Fruit fly (Drosophila melanogaster) whole organism, embryonic: ENCODE measurements around the gene CG9044.

Experiments
- Abd-B ChIP-seq: fragments of 200-800 bp; sonication (Bioruptor generic); optimal IDR thresholded peaks from 2 replicates; lab custom pipeline; 2018; ENCODE audit warnings: missing biosample characterization, mild to moderate bottlenecking, missing genetic modification characterization, moderate library complexity
- Ada2b ChIP-seq: fragments of 200-800 bp; sonication (Bioruptor generic); IDR thresholded peaks from 2 replicates; pipeline ENCODE4 v1.3.6; 2022; ENCODE audit warnings: missing biosample characterization, missing genetic modification characterization
- Blimp-1 ChIP-seq: fragments of 200-800 bp; sonication (Bioruptor generic); optimal IDR thresholded peaks from 3 replicates; lab custom pipeline; 2018; ENCODE audit warnings: missing biosample characterization, missing genetic modification characterization, mild to moderate bottlenecking, moderate library complexity, missing genetic modification reagents
- BtbVII ChIP-seq: fragments of 200-800 bp; sonication (Bioruptor generic); optimal IDR thresholded peaks from 3 replicates; lab custom pipeline; 2017; ENCODE audit warnings: missing biosample characterization, mild to moderate bottlenecking, missing genetic modification characterization
- CG11093 ChIP-seq: fragments of 200-800 bp; sonication (Bioruptor generic); IDR thresholded peaks from 3 replicates; pipeline ENCODE4 v1.3.6; 2022; ENCODE audit warnings: missing biosample characterization, missing genetic modification characterization
- CG11696 ChIP-seq: fragments of 200-800 bp; sonication (Bioruptor generic); IDR thresholded peaks from 2 replicates; pipeline ENCODE4 v1.3.6; 2022; ENCODE audit warnings: missing biosample characterization, missing genetic modification characterization
- CG13624 ChIP-seq: fragments of 200-800 bp; sonication (Bioruptor generic); optimal IDR thresholded peaks from 2 replicates; lab custom pipeline; 2016; ENCODE audit warnings: missing biosample characterization, missing genetic modification characterization
- CG14050 ChIP-seq: fragments of 200-800 bp; sonication (Bioruptor generic); IDR thresholded peaks from 3 replicates; pipeline ENCODE4 v1.3.6; 2022; ENCODE audit warnings: missing biosample characterization, missing genetic modification characterization
- CG14710 ChIP-seq: fragments of 200-800 bp; sonication (Bioruptor generic); optimal IDR thresholded peaks from 3 replicates; lab custom pipeline; 2019; ENCODE audit warnings: missing biosample characterization, mild to moderate bottlenecking, missing genetic modification characterization, moderate library complexity
- CG17361 ChIP-seq: fragments of 200-800 bp; sonication (Bioruptor generic); IDR thresholded peaks from 3 replicates; pipeline ENCODE4 v1.3.6; 2022; ENCODE audit warnings: missing biosample characterization, missing genetic modification characterization
- CG2116 ChIP-seq: fragments of 200-800 bp; sonication (Bioruptor generic); optimal IDR thresholded peaks from 3 replicates; lab custom pipeline; 2018; ENCODE audit warnings: missing biosample characterization, mild to moderate bottlenecking, missing genetic modification characterization
- CG3065 ChIP-seq: fragments of 200-800 bp; sonication (Bioruptor generic); optimal IDR thresholded peaks from 2 replicates; lab custom pipeline; 2016; ENCODE audit warnings: missing biosample characterization, missing genetic modification characterization
- CG33557 ChIP-seq: fragments of 200-800 bp; sonication (Bioruptor generic); optimal IDR thresholded peaks from 2 replicates; lab custom pipeline; 2019; ENCODE audit warnings: missing biosample characterization, mild to moderate bottlenecking, missing genetic modification characterization, moderate library complexity
- CG6854 ChIP-seq: fragments of 200-800 bp; sonication (Bioruptor generic); optimal IDR thresholded peaks from 3 replicates; lab custom pipeline; 2017; ENCODE audit warnings: missing biosample characterization, mild to moderate bottlenecking, missing genetic modification characterization
- CG8281 ChIP-seq: fragments of 200-800 bp; sonication (Bioruptor generic); optimal IDR thresholded peaks from 2 replicates; lab custom pipeline; 2018; ENCODE audit warnings: missing biosample characterization, mild to moderate bottlenecking, missing genetic modification characterization, moderate library complexity
- CG8944 ChIP-seq: fragments of 200-800 bp; sonication (Bioruptor generic); optimal IDR thresholded peaks from 3 replicates; lab custom pipeline; 2016; ENCODE audit warnings: missing biosample characterization, missing genetic modification characterization
- CG9437 ChIP-seq: fragments of 200-800 bp; sonication (Bioruptor generic); optimal IDR thresholded peaks from 2 replicates; lab custom pipeline; 2018; ENCODE audit warnings: missing biosample characterization, mild to moderate bottlenecking, missing genetic modification characterization
- CkIIα-i1 ChIP-seq: fragments of 200-800 bp; sonication (Bioruptor generic); IDR thresholded peaks from 2 replicates; pipeline ENCODE4 v1.3.6; 2022; ENCODE audit warnings: missing biosample characterization, missing genetic modification characterization
- Dad ChIP-seq: fragments of 200-800 bp; sonication (Bioruptor generic); optimal IDR thresholded peaks from 3 replicates; lab custom pipeline; 2016; ENCODE audit warnings: missing biosample characterization, missing genetic modification characterization
- Eip74EF ChIP-seq, 2 experiments: fragments of 200-800 bp in 1 of 2; fragments of >200 bp in 1 of 2; sonication (Bioruptor generic) in 1 of 2; optimal IDR thresholded peaks; 2 replicates each; lab custom pipeline; 2017 to 2019; ENCODE audit warnings: missing biosample characterization in 2 of 2, missing genetic modification characterization in 2 of 2, mild to moderate bottlenecking in 1 of 2, moderate library complexity in 1 of 2
- Fer1 ChIP-seq: fragments of 200-800 bp; sonication (Bioruptor generic); optimal IDR thresholded peaks from 2 replicates; lab custom pipeline; 2017; ENCODE audit warnings: missing biosample characterization, mild to moderate bottlenecking, missing genetic modification characterization
- HLH3B ChIP-seq: fragments of 200-800 bp; sonication (Bioruptor generic); IDR thresholded peaks from 2 replicates; pipeline ENCODE4 v1.3.6; 2022; ENCODE audit warnings: missing biosample characterization, missing genetic modification characterization
- HLH54F ChIP-seq: fragments of 200-800 bp; sonication (Bioruptor generic); optimal IDR thresholded peaks from 3 replicates; lab custom pipeline; 2016; ENCODE audit warnings: missing biosample characterization, missing genetic modification characterization
- Hr3 ChIP-seq: fragments of 200-800 bp; sonication (Bioruptor generic); optimal IDR thresholded peaks from 3 replicates; lab custom pipeline; 2016; ENCODE audit warnings: missing biosample characterization, missing genetic modification characterization
- Jarid2 ChIP-seq: fragments of 200-800 bp; sonication (Bioruptor generic); optimal IDR thresholded peaks from 3 replicates; lab custom pipeline; 2017; ENCODE audit warnings: mild to moderate bottlenecking, missing biosample characterization, missing genetic modification reagents, missing genetic modification characterization
- Kr ChIP-seq: fragments of 200-800 bp; sonication (Bioruptor generic); optimal IDR thresholded peaks from 2 replicates; lab custom pipeline; 2017; ENCODE audit warnings: missing biosample characterization, mild to moderate bottlenecking, missing genetic modification characterization
- Mad ChIP-seq: fragments of 200-800 bp; sonication (Bioruptor generic); optimal IDR thresholded peaks from 2 replicates; lab custom pipeline; 2016; ENCODE audit warnings: missing biosample characterization, missing genetic modification characterization
- NC2α ChIP-seq: fragments of 200-800 bp; sonication (Bioruptor generic); optimal IDR thresholded peaks from 2 replicates; lab custom pipeline; 2016; ENCODE audit warnings: missing biosample characterization, missing genetic modification characterization
- PHDP ChIP-seq: fragments of 200-800 bp; sonication (Bioruptor generic); optimal IDR thresholded peaks from 3 replicates; lab custom pipeline; 2018; ENCODE audit warnings: missing biosample characterization, mild to moderate bottlenecking, missing genetic modification characterization, moderate library complexity
- Rfx ChIP-seq: fragments of 200-800 bp; sonication (Bioruptor generic); IDR thresholded peaks from 2 replicates; pipeline ENCODE4 v1.3.6; 2022; ENCODE audit warnings: missing biosample characterization, missing genetic modification characterization
- Spps ChIP-seq: fragments of 200-800 bp; sonication (Bioruptor generic); optimal IDR thresholded peaks from 2 replicates; lab custom pipeline; 2018; ENCODE audit warnings: missing biosample characterization, mild to moderate bottlenecking, missing genetic modification characterization
- Stat92E ChIP-seq, 3 experiments: fragments of >200 bp in 2 of 3; fragments of 200-800 bp in 1 of 3; sonication (Bioruptor generic) in 1 of 3; optimal IDR thresholded peaks; 2 replicates each; lab custom pipeline; 2017 to 2019; ENCODE audit warnings: missing biosample characterization in 3 of 3, missing genetic modification characterization in 3 of 3, mild to moderate bottlenecking in 1 of 3, moderate library complexity in 1 of 3
- Vsx1 ChIP-seq: fragments of 200-800 bp; sonication (Bioruptor generic); optimal IDR thresholded peaks from 2 replicates; lab custom pipeline; 2017; ENCODE audit warnings: missing biosample characterization, mild to moderate bottlenecking, missing genetic modification characterization, missing genetic modification reagents
- ac ChIP-seq: fragments of 200-800 bp; sonication (Bioruptor generic); optimal IDR thresholded peaks from 3 replicates; lab custom pipeline; 2017; ENCODE audit warnings: missing biosample characterization, mild to moderate bottlenecking, missing genetic modification characterization
- amos ChIP-seq: fragments of 200-800 bp; sonication (Bioruptor generic); IDR thresholded peaks from 2 replicates; pipeline ENCODE4 v1.3.6; 2022; ENCODE audit warnings: missing biosample characterization, missing genetic modification characterization; ENCODE audit not compliant: partially characterized antibody
- ase ChIP-seq: fragments of 200-800 bp; sonication (Bioruptor generic); IDR thresholded peaks from 3 replicates; pipeline ENCODE4 v1.3.6; 2022; ENCODE audit warnings: missing biosample characterization, missing genetic modification characterization
- en ChIP-seq: fragments of 200-800 bp; sonication (Bioruptor generic); optimal IDR thresholded peaks from 2 replicates; lab custom pipeline; 2016; ENCODE audit warnings: missing biosample characterization, missing genetic modification characterization
- exex ChIP-seq: fragments of 200-800 bp; sonication (Bioruptor generic); optimal IDR thresholded peaks from 4 replicates; lab custom pipeline; 2018; ENCODE audit warnings: missing biosample characterization, mild to moderate bottlenecking, missing genetic modification characterization, moderate library complexity
- h ChIP-seq: fragments of >200 bp; optimal IDR thresholded peaks from 2 replicates; lab custom pipeline; 2017
- lmd ChIP-seq: fragments of 200-800 bp; sonication (Bioruptor generic); IDR thresholded peaks from 2 replicates; pipeline ENCODE4 v1.3.6; 2022; ENCODE audit warnings: missing biosample characterization, missing genetic modification characterization
- nmo ChIP-seq: fragments of 200-800 bp; sonication (Bioruptor generic); optimal IDR thresholded peaks from 2 replicates; lab custom pipeline; 2018; ENCODE audit warnings: missing biosample characterization, mild to moderate bottlenecking, missing genetic modification characterization, moderate library complexity
- sens ChIP-seq: fragments of 200-800 bp; sonication (Bioruptor generic); peaks from one replicate; lab custom pipeline; 2016; ENCODE audit warnings: missing biosample characterization, missing genetic modification characterization
- shn ChIP-seq: fragments of 200-800 bp; sonication (Bioruptor generic); optimal IDR thresholded peaks from 3 replicates; lab custom pipeline; 2016; ENCODE audit warnings: missing biosample characterization, missing genetic modification characterization
- sim ChIP-seq: fragments of 200-800 bp; sonication (Bioruptor generic); IDR thresholded peaks from 2 replicates; pipeline ENCODE4 v1.3.6; 2022; ENCODE audit warnings: missing biosample characterization, missing genetic modification characterization
- usp ChIP-seq: fragments of >200 bp; optimal IDR thresholded peaks from 2 replicates; lab custom pipeline; 2017; ENCODE audit warnings: missing biosample characterization, missing genetic modification characterization
- wdn ChIP-seq: fragments of 200-800 bp; sonication (Bioruptor generic); IDR thresholded peaks from 2 replicates; pipeline ENCODE4 v1.3.6; 2022; ENCODE audit warnings: missing biosample characterization, missing genetic modification characterization
- yki ChIP-seq: fragments of >200 bp; optimal IDR thresholded peaks from 3 replicates; lab custom pipeline; 2018
- zen2 ChIP-seq: fragments of 200-800 bp; sonication (Bioruptor generic); IDR thresholded peaks from 3 replicates; pipeline ENCODE4 v1.3.6; 2022; ENCODE audit warnings: missing biosample characterization, missing genetic modification characterization; ENCODE audit not compliant: partially characterized antibody

CG9044 gene

DNA sequence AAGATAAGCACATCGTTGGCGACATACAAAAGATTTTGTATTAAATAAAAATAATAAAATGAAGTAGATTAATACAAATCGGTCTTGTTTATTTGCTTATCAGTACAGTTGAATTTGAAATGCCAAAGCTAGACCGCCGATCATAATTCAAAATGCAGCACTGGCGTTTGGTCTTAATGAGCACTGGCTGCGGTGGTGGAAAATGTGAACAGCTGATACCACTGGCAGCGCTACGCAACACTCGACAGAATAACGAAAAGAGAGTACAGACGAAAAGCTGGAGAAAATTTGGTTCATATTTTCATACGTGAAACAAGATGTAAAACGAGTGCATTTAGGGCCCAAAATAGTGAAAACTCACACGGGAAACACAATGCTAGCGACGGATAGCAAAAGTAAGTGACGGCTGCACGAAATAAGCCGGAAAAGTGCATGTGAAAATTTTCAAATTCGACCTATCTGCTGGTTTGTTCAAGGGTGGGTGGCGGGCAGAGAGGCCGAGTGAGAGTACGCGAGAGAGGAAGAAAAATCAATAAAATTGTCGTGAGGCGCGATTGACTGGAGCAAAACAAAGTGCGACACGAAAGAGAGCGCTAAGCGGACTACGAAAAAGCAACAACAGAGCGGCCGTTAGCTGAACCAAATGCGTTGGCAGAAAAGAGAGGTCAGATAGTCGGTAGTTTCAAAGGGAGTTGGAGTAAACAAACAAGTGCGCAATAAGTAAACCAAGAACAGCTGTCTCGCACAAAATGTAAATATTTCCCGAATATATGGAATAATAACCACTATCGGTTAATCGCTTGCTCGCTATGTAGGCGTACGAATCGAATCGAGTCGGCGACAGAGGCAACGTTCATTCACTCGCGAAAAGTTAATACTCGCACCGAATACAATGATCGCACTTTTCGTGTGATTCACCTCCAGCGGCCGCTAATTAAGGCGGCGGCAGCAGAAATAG, 42.1 kb upstream of the CG9044 start, which contains the start of gene bchs (continued):
- TF ChIP-seq NC2α (GFP tag; lab: Kevin White, UChicago): peak; percentile 89
- peak; percentile 82 for TF ChIP-seq CG14050
- TF ChIP-seq shn (GFP tag; lab: Kevin White, UChicago): peak; percentile 86
- peak; percentile 76 for TF ChIP-seq CG14710 (tag; lab: Kevin White, UChicago)
- peak; percentile 79 for TF ChIP-seq exex (tag; lab: Kevin White, UChicago)
- peak; percentile 88 for TF ChIP-seq Kr (GFP tag; lab: Kevin White, UChicago)
- peak; percentile 96 for TF ChIP-seq Fer1 (GFP tag; lab: Kevin White, UChicago)
- no peak for TF ChIP-seq Abd-B (GFP tag; lab: Kevin White, UChicago)
- peak; percentile 87 for TF ChIP-seq en
- peak; percentile 92 for TF ChIP-seq PHDP (tag; lab: Kevin White, UChicago)
- TF ChIP-seq nmo: peak; percentile 35
- TF ChIP-seq BtbVII (GFP tag; lab: Kevin White, UChicago): peak; percentile 96
- TF ChIP-seq Stat92E (GFP tag; optimal IDR thresholded peaks at IDR 0.05; lab: Kevin White, UChicago): no peak
- TF ChIP-seq CkIIα-i1: peak; percentile 16; the same call in 1 of the 2 replicates
- TF ChIP-seq CG2116: peak; percentile 100
- TF ChIP-seq sens (GFP tag; lab: Kevin White, UChicago): peak; percentile 94
- peak; percentile 34; the same call in 1 of the 2 replicates for TF ChIP-seq lmd (GFP tag; lab: Robert Waterston, UW)
- TF ChIP-seq sim (GFP tag; lab: Robert Waterston, UW): peak; percentile 92
- TF ChIP-seq Blimp-1 (GFP tag; lab: Kevin White, UChicago): peak; percentile 84
- TF ChIP-seq Mad: peak; percentile 72
- peak; percentile 12 for TF ChIP-seq Hr3
- TF ChIP-seq CG11696 (GFP tag; lab: Robert Waterston, UW): peak; percentile 66; the same call in 1 of the 2 replicates
- TF ChIP-seq CG11093: peak; percentile 54; the same call in 1 of the 3 replicates
- peak; percentile 76 for TF ChIP-seq Spps (tag; lab: Kevin White, UChicago)
- no peak for TF ChIP-seq usp (GFP tag; lab: Kevin White, UChicago)
- peak; percentile 96 for TF ChIP-seq ac (GFP tag; lab: Kevin White, UChicago)
- TF ChIP-seq Rfx (GFP tag; lab: Robert Waterston, UW): peak; percentile 81
- peak; percentile 30; the same call in 1 of the 2 replicates for TF ChIP-seq Ada2b (GFP tag; lab: Robert Waterston, UW)
- TF ChIP-seq h: no peak
- TF ChIP-seq CG17361: no peak
- TF ChIP-seq CG6854: peak; percentile 93
- TF ChIP-seq HLH3B: peak; percentile 88; the same call in 1 of the 2 replicates
- peak; percentile 84 for TF ChIP-seq CG33557 (GFP tag; lab: Kevin White, UChicago)
- peak; percentile 61; the same call in 1 of the 2 replicates for TF ChIP-seq wdn (GFP tag; lab: Robert Waterston, UW)
- peak; percentile 92 for TF ChIP-seq CG13624 (GFP tag; lab: Kevin White, UChicago)
- peak; percentile 70 for TF ChIP-seq CG8944
- TF ChIP-seq Dad (GFP tag; lab: Kevin White, UChicago): peak; percentile 73
- TF ChIP-seq Eip74EF (GFP tag; optimal IDR thresholded peaks at IDR 0.05; lab: Kevin White, UChicago): no peak
- TF ChIP-seq CG9437 (GFP tag; lab: Kevin White, UChicago): no peak
- TF ChIP-seq yki (lab: Kevin White, UChicago): no peak
- TF ChIP-seq amos (GFP tag; lab: Robert Waterston, UW): no peak; the same call in 1 of the 2 replicates
- no peak for TF ChIP-seq ase
- no peak; the same call in 2 of the 3 replicates for TF ChIP-seq zen2 (GFP tag; lab: Robert Waterston, UW)
- TF ChIP-seq HLH54F (GFP tag; lab: Kevin White, UChicago): peak; percentile 31
- TF ChIP-seq CG8281 (tag; lab: Kevin White, UChicago): peak; percentile 76
- TF ChIP-seq Vsx1: peak; percentile 97
- peak; percentile 61 for TF ChIP-seq CG3065 (GFP tag; lab: Kevin White, UChicago)
- peak; percentile 79 for TF ChIP-seq Jarid2 (GFP tag; lab: Kevin White, UChicago)
